Worm (Caenorhabditis elegans): ENCODE data around the gene R05C11.2.

ce11 chrIV:2106708-2107107, 47.8 kb upstream of the R05C11.2 start:
- TF ChIP-seq aly-1 (tag; optimal IDR thresholded peaks at IDR 0.05) (no peak), flt-1 (GFP tag; IDR thresholded peaks at IDR 0.05) (no peak), ets-7 (tag; optimal IDR thresholded peaks at IDR 0.05) (no peak), ama-1 (optimal IDR thresholded peaks at IDR 0.05) (no peak), hnd-1 (tag; optimal IDR thresholded peaks at IDR 0.05) (no peak), scrt-1 (GFP tag; IDR thresholded peaks at IDR 0.05) (no peak), tbx-11 (GFP tag; IDR thresholded peaks at IDR 0.05) (no peak), sea-1 (GFP tag; conservative IDR thresholded peaks at IDR 0.05) (no peak), tra-4 (tag; optimal IDR thresholded peaks at IDR 0.05) (no peak), F13C5.2 (tag; optimal IDR thresholded peaks at IDR 0.05) (no peak), ceh-36 (tag; optimal IDR thresholded peaks at IDR 0.05) (no peak), ceh-13 (GFP tag; optimal IDR thresholded peaks at IDR 0.05) (no peak)

Data from whole organism, early embryonic.